Worm (Caenorhabditis elegans): ENCODE data around the gene grl-15.

Gene grl-15

DNA sequence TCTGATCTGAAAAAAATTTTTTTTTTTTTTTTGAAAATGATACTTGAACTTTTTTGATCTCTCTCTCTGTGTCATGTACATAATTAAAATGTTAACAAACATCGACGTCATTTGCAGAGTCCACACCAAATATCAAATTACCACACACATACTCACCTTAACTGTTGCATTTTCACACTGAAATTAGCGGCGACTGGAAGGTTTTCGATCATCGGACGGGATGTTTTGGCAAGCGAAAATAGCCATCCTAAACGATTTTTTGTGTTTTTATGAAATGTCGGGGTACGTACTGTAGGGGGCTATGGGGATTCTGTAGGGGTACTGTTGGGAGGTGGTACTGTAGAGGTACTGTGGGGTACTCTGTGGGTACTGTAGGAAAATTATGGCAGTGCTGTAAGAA, 37.7 kb downstream of the grl-15 start:
- TF ChIP-seq ceh-19 (GFP tag; optimal IDR thresholded peaks at IDR 0.05), result no peak
- TF ChIP-seq K02D7.2 (tag; optimal IDR thresholded peaks at IDR 0.05), result no peak
- TF ChIP-seq ceh-2 (tag; optimal IDR thresholded peaks at IDR 0.05), result no peak
- TF ChIP-seq fkh-10 (GFP tag; optimal IDR thresholded peaks at IDR 0.05), result no peak
- TF ChIP-seq K09A11.1 (tag; optimal IDR thresholded peaks at IDR 0.05; ENCODE audit: insufficient read depth), result no peak
- TF ChIP-seq F13H6.1 (tag; optimal IDR thresholded peaks at IDR 0.05), result no peak
- no peak for TF ChIP-seq hlh-30 (tag; optimal IDR thresholded peaks at IDR 0.05; ENCODE audit: insufficient read depth)
- TF ChIP-seq pat-9 (tag; optimal IDR thresholded peaks at IDR 0.05), result no peak
- no peak for TF ChIP-seq sdc-2 (tag; optimal IDR thresholded peaks at IDR 0.05)
- no peak for TF ChIP-seq lim-6 (tag; optimal IDR thresholded peaks at IDR 0.05)
- no peak for TF ChIP-seq unc-86 (tag; optimal IDR thresholded peaks at IDR 0.05)
- no peak for TF ChIP-seq gmeb-2 (tag; optimal IDR thresholded peaks at IDR 0.05)
- no peak for TF ChIP-seq odd-2 (tag; optimal IDR thresholded peaks at IDR 0.05)
- no peak for TF ChIP-seq sox-2 (GFP tag; IDR thresholded peaks at IDR 0.05)
- no peak for TF ChIP-seq C08G9.2 (tag; optimal IDR thresholded peaks at IDR 0.05)

DNA sequence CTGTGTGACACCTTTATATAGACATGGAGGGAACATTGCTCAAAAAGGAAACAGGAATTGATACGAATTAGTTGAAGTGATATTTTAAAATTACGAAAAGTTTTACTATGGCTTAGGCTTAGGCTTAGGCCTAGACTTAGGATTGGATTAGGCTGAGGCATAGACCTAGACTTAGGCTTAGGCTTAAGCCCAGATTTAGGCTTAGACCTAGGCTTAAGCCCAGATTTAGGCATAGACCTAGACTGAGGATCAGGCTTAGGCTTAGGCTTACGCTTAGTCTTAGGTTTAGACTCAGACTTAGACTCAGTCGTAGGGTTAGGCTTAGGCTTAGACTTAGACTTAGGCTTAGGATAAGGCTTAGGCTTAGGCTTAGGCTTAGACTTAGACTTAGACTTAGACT, 39.8 kb downstream of the grl-15 start:
- TF ChIP-seq ceh-48 (tag; optimal IDR thresholded peaks at IDR 0.05) (no peak), sox-2 (GFP tag; IDR thresholded peaks at IDR 0.05) (no peak), dve-1 (tag; optimal IDR thresholded peaks at IDR 0.05) (peak; percentile 88), Y22D7AL.16 (tag; optimal IDR thresholded peaks at IDR 0.05) (no peak)

DNA sequence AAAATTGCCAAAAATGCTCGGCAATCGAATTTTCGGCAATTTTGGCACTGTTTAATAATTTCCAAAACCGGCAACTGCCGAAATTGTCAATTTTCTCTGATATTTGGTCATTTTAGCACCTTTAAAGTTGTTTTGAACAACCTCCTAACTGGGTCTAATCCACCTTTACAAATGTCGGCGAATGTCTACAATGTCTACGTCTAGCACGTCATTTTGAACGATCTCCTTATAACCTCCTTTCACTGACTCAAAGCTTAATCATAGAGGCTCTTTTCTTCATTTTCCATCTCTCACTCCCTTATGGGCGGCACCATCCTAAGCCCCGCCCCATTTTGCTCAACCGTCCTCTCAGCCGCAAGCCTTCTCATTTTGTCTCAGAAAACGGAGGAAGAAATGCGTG, 41.6 kb downstream of the grl-15 start, which contains the start of gene Y75B8A.44:
TSS of gene Y75B8A.44 (plus strand) at position 301 of the 400 bp plus-strand sequence.
- TF ChIP-seq pag-3 (tag; optimal IDR thresholded peaks at IDR 0.05; ENCODE audit: borderline replicate concordance) (no peak), lin-11 (tag; optimal IDR thresholded peaks at IDR 0.05) (no peak), ama-1 (optimal IDR thresholded peaks at IDR 0.05) (no peak), tbx-2 (tag; optimal IDR thresholded peaks at IDR 0.05) (no peak), hlh-8 (tag; optimal IDR thresholded peaks at IDR 0.05) (no peak), elt-4 (tag; optimal IDR thresholded peaks at IDR 0.05) (no peak), ceh-6 (GFP tag; optimal IDR thresholded peaks at IDR 0.05) (no peak), gmeb-2 (tag; optimal IDR thresholded peaks at IDR 0.05) (no peak), ets-4 (tag; optimal IDR thresholded peaks at IDR 0.05) (no peak), ceh-2 (tag; optimal IDR thresholded peaks at IDR 0.05) (no peak), hlh-13 (GFP tag; optimal IDR thresholded peaks at IDR 0.05) (no peak), nhr-11 (tag; optimal IDR thresholded peaks at IDR 0.05) (no peak), pros-1 (tag; optimal IDR thresholded peaks at IDR 0.05) (no peak)

DNA sequence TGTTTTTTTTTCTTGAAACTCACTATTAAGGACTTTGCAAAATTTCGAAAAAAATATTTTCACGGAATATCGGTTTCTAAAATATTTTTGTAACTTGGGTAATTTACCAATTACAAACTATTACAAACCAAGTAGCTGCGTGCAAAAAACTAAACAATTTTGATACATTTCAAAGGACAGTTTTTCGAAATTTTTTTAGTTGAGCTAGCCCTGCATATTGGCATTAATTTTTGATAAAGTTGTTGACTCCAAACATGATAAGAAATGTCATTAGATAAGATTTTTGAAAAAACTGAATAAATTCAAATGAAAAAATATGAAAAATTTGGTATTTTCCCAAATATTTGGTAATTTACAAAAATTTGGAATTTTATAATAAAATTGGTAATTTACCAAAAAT, 47.6 kb downstream of the grl-15 start:
- no peak for TF ChIP-seq npax-4 (tag; optimal IDR thresholded peaks at IDR 0.05)
- TF ChIP-seq eyg-1 (tag; optimal IDR thresholded peaks at IDR 0.05), result no peak
- no peak for TF ChIP-seq ceh-14 (tag; optimal IDR thresholded peaks at IDR 0.05)
- no peak for TF ChIP-seq mec-3 (tag; optimal IDR thresholded peaks at IDR 0.05; ENCODE audit: borderline replicate concordance)
- no peak for TF ChIP-seq T23F11.4 (GFP tag; optimal IDR thresholded peaks at IDR 0.05)
- TF ChIP-seq lin-11 (tag; optimal IDR thresholded peaks at IDR 0.05), result no peak
- TF ChIP-seq elt-4 (tag; optimal IDR thresholded peaks at IDR 0.05), result no peak
- no peak for TF ChIP-seq ref-2 (tag; optimal IDR thresholded peaks at IDR 0.05)
- TF ChIP-seq dve-1 (tag; optimal IDR thresholded peaks at IDR 0.05), result no peak

DNA sequence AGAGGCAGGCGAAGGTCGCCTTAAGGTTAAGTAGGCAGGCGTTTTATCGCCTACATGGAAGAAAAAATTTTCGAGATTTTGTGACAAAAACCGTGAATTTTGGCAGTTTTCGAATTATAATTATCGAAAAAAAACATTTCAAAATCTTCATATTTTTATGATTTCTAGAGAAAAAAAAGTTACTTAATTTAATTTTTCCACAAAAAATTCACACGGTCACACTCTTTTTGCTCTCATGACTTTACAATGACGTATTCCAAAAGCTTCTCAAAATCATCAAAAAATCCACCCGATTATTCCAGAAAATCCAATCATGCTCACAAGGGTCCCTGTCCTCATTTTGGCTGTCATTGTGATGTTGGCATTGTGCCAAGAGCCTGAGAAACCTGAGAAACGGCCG, 49.7 kb downstream of the grl-15 start, which contains the start of gene lury-1:
TSS of gene lury-1 (plus strand) at position 301 of the 400 bp plus-strand sequence.
- TF ChIP-seq lim-6 (tag; optimal IDR thresholded peaks at IDR 0.05) (no peak), ceh-31 (tag; optimal IDR thresholded peaks at IDR 0.05) (no peak), unc-42 (tag; optimal IDR thresholded peaks at IDR 0.05) (no peak), fkh-10 (GFP tag; optimal IDR thresholded peaks at IDR 0.05) (no peak), sdc-2 (tag; optimal IDR thresholded peaks at IDR 0.05) (no peak), nhr-232 (tag; optimal IDR thresholded peaks at IDR 0.05) (no peak), C08G9.2 (tag; optimal IDR thresholded peaks at IDR 0.05) (no peak), elt-2 (tag; optimal IDR thresholded peaks at IDR 0.05) (no peak), ztf-16 (tag; optimal IDR thresholded peaks at IDR 0.05) (no peak), rnt-1 (tag; optimal IDR thresholded peaks at IDR 0.05) (no peak), T23F11.4 (GFP tag; optimal IDR thresholded peaks at IDR 0.05) (no peak), ref-2 (tag; optimal IDR thresholded peaks at IDR 0.05) (no peak), ceh-48 (tag; optimal IDR thresholded peaks at IDR 0.05) (no peak), ceh-45 (GFP tag; IDR thresholded peaks at IDR 0.05) (no peak), fax-1 (tag; optimal IDR thresholded peaks at IDR 0.05) (no peak), Y22D7AL.16 (tag; optimal IDR thresholded peaks at IDR 0.05) (no peak), pag-3 (tag; optimal IDR thresholded peaks at IDR 0.05; ENCODE audit: borderline replicate concordance) (no peak), ceh-19 (GFP tag; optimal IDR thresholded peaks at IDR 0.05) (no peak), madf-2 (tag; optimal IDR thresholded peaks at IDR 0.05) (no peak)

Data from whole organism, late embryonic.